Worm (Caenorhabditis elegans) whole organism, late embryonic: Measurements from ENCODE around the gene tbc-10.

Experiments
- ama-1 ChIP-seq: fragments of 150-350 bp; optimal IDR thresholded peaks from 2 replicates; lab custom pipeline; 2014
- pag-3 ChIP-seq: sonication (generic microtip); optimal IDR thresholded peaks from 2 replicates; lab custom pipeline; 2016; ENCODE audit warnings: missing compliant biosample characterization, missing genetic modification characterization, borderline replicate concordance

DNA sequence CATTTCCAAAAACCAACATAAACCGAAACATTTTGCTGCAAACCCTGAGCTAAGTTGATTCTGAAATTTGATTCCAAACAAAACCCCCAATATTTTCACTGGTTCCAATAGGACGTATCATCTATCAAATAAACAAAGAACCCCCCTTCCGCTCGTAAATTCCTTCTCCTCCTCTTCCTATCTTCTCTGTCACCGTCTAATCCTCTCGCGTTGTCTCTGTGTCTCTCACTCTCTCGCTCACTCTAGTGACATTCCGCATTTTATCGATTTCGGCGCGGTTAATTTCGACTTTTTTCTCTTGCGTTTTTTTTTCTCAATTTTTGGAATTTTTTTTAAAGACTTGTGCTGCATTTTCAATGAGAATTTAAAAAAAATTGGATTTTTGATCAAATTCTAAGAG is 1.1 kb upstream of the tbc-10 start:
- TF ChIP-seq pag-3 (no peak), ama-1 (lab: Kevin White, UChicago) (no peak)
